Worm (Caenorhabditis elegans) whole organism, L1 larva: ENCODE measurements around the gene Y57E12B.11.
A peak's percentile ranks its signal among the peaks of the same experiment; 100 is the strongest.

ENCODE experiments used
- C04F5.9 ChIP-seq: sonication (generic microtip); optimal IDR thresholded peaks from 2 replicates; lab custom pipeline; 2016; ENCODE audit warnings: missing genetic modification characterization, missing compliant biosample characterization
- aly-2 ChIP-seq: fragments of 150-350 bp; optimal IDR thresholded peaks from 2 replicates; lab custom pipeline; 2014; ENCODE audit warnings: missing biosample characterization, missing genetic modification characterization
- ama-1 ChIP-seq: fragments of 150-350 bp; optimal IDR thresholded peaks from 2 replicates; lab custom pipeline; 2014
- blmp-1 ChIP-seq: fragments of 150-350 bp; optimal IDR thresholded peaks from 2 replicates; lab custom pipeline; 2014; ENCODE audit warnings: missing biosample characterization, missing genetic modification characterization
- ceh-63 ChIP-seq: fragments of 200-800 bp; sonication (Bioruptor generic); optimal IDR thresholded peaks from 2 replicates; lab custom pipeline; 2018; ENCODE audit warnings: mild to moderate bottlenecking, missing genetic modification characterization, missing compliant biosample characterization
- ceh-8 ChIP-seq: fragments of 200-800 bp; sonication (Bioruptor generic); optimal IDR thresholded peaks from 2 replicates; lab custom pipeline; 2018; ENCODE audit warnings: mild to moderate bottlenecking, missing genetic modification characterization, moderate library complexity, missing compliant biosample characterization
- ceh-90 ChIP-seq: sonication (generic microtip); optimal IDR thresholded peaks from 2 replicates; lab custom pipeline; 2016; ENCODE audit warnings: missing genetic modification characterization, missing compliant biosample characterization
- dpl-1 ChIP-seq, 3 experiments: fragments of 150-350 bp in 2 of 3; sonication (generic microtip) in 1 of 3; optimal IDR thresholded peaks; 2 replicates each; lab custom pipeline; 2014 to 2017; ENCODE audit warnings: missing biosample characterization in 3 of 3, missing genetic modification characterization in 3 of 3, missing genetic modification reagents in 3 of 3
- dsc-1 ChIP-seq: sonication (generic microtip); optimal IDR thresholded peaks from 2 replicates; lab custom pipeline; 2016; ENCODE audit warnings: mild to moderate bottlenecking, missing genetic modification characterization, missing compliant biosample characterization
- efl-1 ChIP-seq, 4 experiments: fragments of 150-350 bp; optimal IDR thresholded peaks in 3 of 4; peaks in 1 of 4; 1 replicate in 1 of 4; 2 replicates in 3 of 4; lab custom pipeline; 2014; ENCODE audit warnings: missing biosample characterization in 2 of 4, missing genetic modification characterization in 2 of 4, missing genetic modification reagents in 2 of 4
- efl-3 ChIP-seq: fragments of 200-800 bp; sonication (Bioruptor generic); optimal IDR thresholded peaks from 2 replicates; lab custom pipeline; 2018; ENCODE audit warnings: mild to moderate bottlenecking, missing genetic modification characterization, missing compliant biosample characterization
- egl-13 ChIP-seq: sonication (generic microtip); optimal IDR thresholded peaks from 2 replicates; lab custom pipeline; 2016; ENCODE audit warnings: missing genotype, missing genetic modification reagents, missing genetic modification characterization, missing compliant biosample characterization
- elt-2 ChIP-seq: sonication (generic microtip); optimal IDR thresholded peaks from 2 replicates; lab custom pipeline; 2016; ENCODE audit warnings: missing genetic modification characterization, mild to moderate bottlenecking, inconsistent platforms, missing compliant biosample characterization, missing genetic modification reagents
- ets-5 ChIP-seq: fragments of 200-800 bp; sonication (Bioruptor generic); IDR thresholded peaks from 2 replicates; pipeline ENCODE4 v1.3.6; 2022; ENCODE audit warnings: missing genetic modification characterization, missing compliant biosample characterization
- fkh-10 ChIP-seq: sonication (generic microtip); optimal IDR thresholded peaks from 2 replicates; lab custom pipeline; 2017; ENCODE audit warnings: missing biosample characterization, missing genetic modification reagents, missing genetic modification characterization
- fkh-4 ChIP-seq: sonication (generic microtip); optimal IDR thresholded peaks from 2 replicates; lab custom pipeline; 2016; ENCODE audit warnings: missing compliant biosample characterization, missing genetic modification characterization, borderline replicate concordance
- hlh-17 ChIP-seq: fragments of 200-800 bp; sonication (Bioruptor generic); optimal IDR thresholded peaks from 2 replicates; lab custom pipeline; 2018; ENCODE audit warnings: missing genetic modification characterization, mild to moderate bottlenecking, missing compliant biosample characterization, moderate library complexity, borderline replicate concordance
- hlh-4 ChIP-seq: sonication (generic microtip); optimal IDR thresholded peaks from 2 replicates; lab custom pipeline; 2016; ENCODE audit warnings: mild to moderate bottlenecking, missing genetic modification characterization, missing compliant biosample characterization
- hpl-2 ChIP-seq: fragments of 150-350 bp; optimal IDR thresholded peaks from 2 replicates; lab custom pipeline; 2014; ENCODE audit warnings: missing biosample characterization, missing genetic modification reagents, missing genetic modification characterization
- lin-13 ChIP-seq: fragments of 150-350 bp; optimal IDR thresholded peaks from 2 replicates; lab custom pipeline; 2014; ENCODE audit warnings: missing biosample characterization, missing genetic modification reagents, missing genetic modification characterization
- lin-15B ChIP-seq: fragments of 150-350 bp; sonication (generic microtip); optimal IDR thresholded peaks from 3 replicates; lab custom pipeline; 2014; ENCODE audit warnings: missing biosample characterization, missing genetic modification characterization
- lin-39 ChIP-seq: fragments of 150-350 bp; optimal IDR thresholded peaks from 2 replicates; lab custom pipeline; 2014; ENCODE audit warnings: missing biosample characterization, missing genetic modification reagents, missing genetic modification characterization
- mdl-1 ChIP-seq, 2 experiments: fragments of 150-350 bp; optimal IDR thresholded peaks; 2 replicates each; lab custom pipeline; 2014 to 2017; ENCODE audit warnings: missing biosample characterization in 2 of 2, missing genetic modification characterization in 2 of 2, inconsistent platforms in 1 of 2
- mep-1 ChIP-seq: fragments of 150-350 bp; optimal IDR thresholded peaks from 2 replicates; lab custom pipeline; 2014; ENCODE audit warnings: missing biosample characterization, missing genetic modification characterization
- nhr-19 ChIP-seq: fragments of 200-800 bp; sonication (Bioruptor generic); conservative IDR thresholded peaks from 2 replicates; pipeline ENCODE4 v1.3.6; 2022; ENCODE audit warnings: missing genetic modification characterization, missing compliant biosample characterization
- nhr-20 ChIP-seq: sonication (generic microtip); optimal IDR thresholded peaks from 2 replicates; lab custom pipeline; 2016; ENCODE audit warnings: mild to moderate bottlenecking, missing genetic modification characterization, missing compliant biosample characterization
- nhr-47 ChIP-seq: sonication (generic microtip); optimal IDR thresholded peaks from 2 replicates; lab custom pipeline; 2016; ENCODE audit warnings: mild to moderate bottlenecking, missing genetic modification characterization, moderate library complexity, missing compliant biosample characterization
- nhr-71 ChIP-seq: sonication (generic microtip); optimal IDR thresholded peaks from 2 replicates; lab custom pipeline; 2016; ENCODE audit warnings: mild to moderate bottlenecking, missing genetic modification characterization, moderate library complexity, missing compliant biosample characterization
- pag-3 ChIP-seq: sonication (generic microtip); optimal IDR thresholded peaks from 2 replicates; lab custom pipeline; 2017; ENCODE audit warnings: missing genetic modification characterization, mild to moderate bottlenecking, missing compliant biosample characterization, antibody characterized with exemption, borderline replicate concordance; ENCODE audit not compliant: insufficient read depth
- pqm-1 ChIP-seq: sonication (generic microtip); optimal IDR thresholded peaks from 3 replicates; lab custom pipeline; 2017; ENCODE audit warnings: missing biosample characterization, missing genetic modification characterization
- skn-1 ChIP-seq: fragments of 150-350 bp; optimal IDR thresholded peaks from 2 replicates; lab custom pipeline; 2014; ENCODE audit warnings: missing biosample characterization, missing genetic modification characterization
- snu-23 ChIP-seq: sonication (generic microtip); optimal IDR thresholded peaks from 2 replicates; lab custom pipeline; 2016; ENCODE audit warnings: missing genetic modification characterization, missing compliant biosample characterization
- sptf-1 ChIP-seq: fragments of 150-350 bp; optimal IDR thresholded peaks from 2 replicates; lab custom pipeline; 2014; ENCODE audit warnings: missing biosample characterization, missing genetic modification characterization
- sup-37 ChIP-seq: fragments of 200-800 bp; sonication (Bioruptor generic); optimal IDR thresholded peaks from 2 replicates; lab custom pipeline; 2018; ENCODE audit warnings: mild to moderate bottlenecking, missing genetic modification characterization, missing compliant biosample characterization
- swsn-7 ChIP-seq: sonication (generic microtip); optimal IDR thresholded peaks from 2 replicates; lab custom pipeline; 2016; ENCODE audit warnings: missing genetic modification characterization, missing compliant biosample characterization
- unc-30 ChIP-seq: sonication (generic microtip); optimal IDR thresholded peaks from 2 replicates; lab custom pipeline; 2017; ENCODE audit warnings: missing biosample characterization, missing genetic modification characterization
- unc-62 ChIP-seq: fragments of 150-350 bp; optimal IDR thresholded peaks from 2 replicates; lab custom pipeline; 2014; ENCODE audit warnings: missing biosample characterization, missing genetic modification reagents, missing genetic modification characterization
- unc-86 ChIP-seq: sonication (generic microtip); optimal IDR thresholded peaks from 2 replicates; lab custom pipeline; 2016; ENCODE audit warnings: missing genetic modification characterization, missing compliant biosample characterization
- unc-98 ChIP-seq: fragments of 200-800 bp; sonication (Bioruptor generic); IDR thresholded peaks from 2 replicates; pipeline ENCODE4 v1.3.6; 2022; ENCODE audit warnings: missing genetic modification characterization, missing compliant biosample characterization
- vab-15 ChIP-seq: sonication (generic microtip); optimal IDR thresholded peaks from 2 replicates; lab custom pipeline; 2017; ENCODE audit warnings: missing genotype, mild to moderate bottlenecking, missing genetic modification characterization, missing compliant biosample characterization
- xbp-1 ChIP-seq: sonication (generic microtip); optimal IDR thresholded peaks from 2 replicates; lab custom pipeline; 2016; ENCODE audit warnings: missing genetic modification characterization, missing compliant biosample characterization
- zip-4 ChIP-seq: fragments of 200-800 bp; sonication (Bioruptor generic); optimal IDR thresholded peaks from 2 replicates; lab custom pipeline; 2018; ENCODE audit warnings: mild to moderate bottlenecking, missing genetic modification characterization, moderate library complexity, missing compliant biosample characterization
- ztf-11 ChIP-seq, 2 experiments: sonication (generic microtip); optimal IDR thresholded peaks; 2 replicates each; lab custom pipeline; 2016 to 2017; ENCODE audit warnings: missing genetic modification characterization in 2 of 2, missing biosample characterization in 1 of 2, missing compliant biosample characterization in 1 of 2

The Y57E12B.11 gene

DNA sequence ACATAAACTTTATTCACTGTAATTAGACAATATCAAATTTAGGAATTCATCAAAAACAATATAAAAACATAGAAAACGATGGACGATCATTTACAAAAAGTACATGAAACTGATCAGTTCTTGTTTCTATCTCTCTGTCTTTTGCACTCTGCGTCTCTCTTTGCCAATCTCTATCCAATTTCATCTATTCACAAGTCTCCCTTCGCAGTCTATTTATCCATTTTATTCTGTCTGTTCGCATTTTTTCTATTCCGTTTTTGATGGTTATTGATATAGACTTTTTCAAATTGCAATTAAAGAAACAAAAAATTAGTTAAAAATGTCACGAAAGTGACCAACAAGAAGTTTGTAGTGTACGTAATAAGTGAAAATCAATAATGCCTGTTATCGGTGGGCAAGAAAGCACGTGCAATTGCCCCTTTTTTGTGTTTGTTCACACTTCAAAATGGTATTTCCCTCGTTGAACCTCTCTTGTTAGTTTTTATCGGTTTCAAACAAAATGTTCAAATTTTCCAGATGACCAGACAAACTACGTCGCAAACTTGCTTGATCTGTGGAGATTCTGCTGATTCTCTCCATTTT lies 48.7 kb upstream of the Y57E12B.11 start, which contains the start of gene nhr-42 (continued):
- TF ChIP-seq hlh-17 (GFP tag; lab: Kevin White, UChicago) (no peak), pag-3 (tag; lab: Kevin White, UChicago) (no peak), C04F5.9 (tag; lab: Kevin White, UChicago) (no peak), ceh-8 (GFP tag; lab: Kevin White, UChicago) (no peak), vab-15 (tag; lab: Kevin White, UChicago) (no peak), ets-5 (GFP tag; lab: Robert Waterston, UW) (no peak), ama-1 (lab: Kevin White, UChicago) (no peak), unc-30 (tag; lab: Kevin White, UChicago) (no peak), sup-37 (GFP tag; lab: Kevin White, UChicago) (no peak), aly-2 (no peak), unc-86 (tag; lab: Kevin White, UChicago) (no peak), elt-2 (tag; lab: Kevin White, UChicago) (peak; percentile 55), nhr-47 (tag; lab: Kevin White, UChicago) (no peak), unc-98 (GFP tag; lab: Robert Waterston, UW) (no peak), ceh-63 (GFP tag; lab: Kevin White, UChicago) (no peak), fkh-10 (GFP tag; lab: Kevin White, UChicago) (no peak), ceh-90 (no peak), swsn-7 (peak; percentile 17), blmp-1 (tag; lab: Kevin White, UChicago) (peak; percentile 41), zip-4 (GFP tag; lab: Kevin White, UChicago) (no peak), efl-1 (optimal IDR thresholded peaks at IDR 0.05; lab: Kevin White, UChicago) (peak; percentile 2 to 3), efl-1 (GFP tag; optimal IDR thresholded peaks at IDR 0.05 in 1 of 2; lab: Kevin White, UChicago) (peak; percentile 1 to 77), dsc-1 (tag; lab: Kevin White, UChicago) (no peak), pqm-1 (tag; lab: Kevin White, UChicago) (no peak), snu-23 (GFP tag; lab: Kevin White, UChicago) (peak; percentile 50), ztf-11 (tag; optimal IDR thresholded peaks at IDR 0.05; lab: Kevin White, UChicago) (no peak), lin-15B (tag; lab: Kevin White, UChicago) (no peak), mdl-1 (tag; optimal IDR thresholded peaks at IDR 0.05; lab: Kevin White, UChicago) (peak in 1 of 2 experiments; percentile 58), egl-13 (tag; lab: Kevin White, UChicago) (no peak), hpl-2 (GFP tag; lab: Kevin White, UChicago) (no peak), sptf-1 (no peak), lin-39 (tag; lab: Kevin White, UChicago) (no peak), efl-3 (GFP tag; lab: Kevin White, UChicago) (no peak), fkh-4 (no peak), mep-1 (peak; percentile 22), nhr-71 (tag; lab: Kevin White, UChicago) (peak; percentile 50), nhr-19 (GFP tag; lab: Robert Waterston, UW) (peak; percentile 29; the same call in 1 of the 2 replicates), nhr-20 (tag; lab: Kevin White, UChicago) (peak; percentile 68), lin-13 (GFP tag; lab: Kevin White, UChicago) (no peak), skn-1 (tag; lab: Kevin White, UChicago) (peak; percentile 2), hlh-4 (tag; lab: Kevin White, UChicago) (no peak), xbp-1 (tag; lab: Kevin White, UChicago) (no peak), unc-62 (no peak), dpl-1 (GFP tag; optimal IDR thresholded peaks at IDR 0.05; lab: Kevin White, UChicago) (no peak)
